Fruit fly (Drosophila melanogaster): ENCODE results near the gene CG33630.

dm6 chr3R:10097531-10098295, 35.3 kb downstream of the CG33630 start:
- no peak for TF ChIP-seq Sin3A (optimal IDR thresholded peaks at IDR 0.05)
- no peak for TF ChIP-seq ttk (optimal IDR thresholded peaks at IDR 0.05)
- TF ChIP-seq insv (optimal IDR thresholded peaks at IDR 0.05): no peak
- TF ChIP-seq Myc (optimal IDR thresholded peaks at IDR 0.05): no peak
- no peak for TF ChIP-seq psq (optimal IDR thresholded peaks at IDR 0.05)
